Fruit fly (Drosophila melanogaster) whole organism, wandering third instar larva: ENCODE measurements around the gene CG9636.
A peak's percentile ranks its signal among the peaks of the same experiment; 100 is the strongest.

Experiments used
- CG32264 ChIP-seq: fragments of 200-800 bp; sonication (Bioruptor generic); optimal IDR thresholded peaks from 2 replicates; lab custom pipeline; 2016; ENCODE audit warnings: missing biosample characterization, missing genetic modification characterization
- CG9705 ChIP-seq: fragments of 200-800 bp; sonication (Bioruptor generic); optimal IDR thresholded peaks from 2 replicates; lab custom pipeline; 2018; ENCODE audit warnings: missing biosample characterization, mild to moderate bottlenecking, missing genetic modification characterization
- CrebA ChIP-seq: fragments of 200-800 bp; sonication (Bioruptor generic); optimal IDR thresholded peaks from 2 replicates; lab custom pipeline; 2016; ENCODE audit warnings: missing biosample characterization, mild to moderate bottlenecking, missing genetic modification characterization, borderline replicate concordance
- Dfd ChIP-seq: fragments of >200 bp; optimal IDR thresholded peaks from 2 replicates; lab custom pipeline; 2017; ENCODE audit warnings: missing biosample characterization, missing genetic modification characterization
- Dif ChIP-seq: fragments of 200-275, 200-300 bp; sonication (Bioruptor generic); optimal IDR thresholded peaks from 2 replicates; lab custom pipeline; 2018; ENCODE audit warnings: missing biosample characterization, missing genetic modification characterization; ENCODE audit not compliant: partially characterized antibody
- GATAd ChIP-seq: sonication (Bioruptor generic); optimal IDR thresholded peaks from 2 replicates; lab custom pipeline; 2016; ENCODE audit warnings: missing biosample characterization, missing genetic modification characterization
- HLH106 ChIP-seq: fragments of 200-800 bp; optimal IDR thresholded peaks from 3 replicates; lab custom pipeline; 2019; ENCODE audit warnings: missing biosample characterization, mild to moderate bottlenecking, missing genetic modification characterization, moderate library complexity
- Hnf4 ChIP-seq: fragments of 200-800 bp; sonication (Bioruptor generic); optimal IDR thresholded peaks from 2 replicates; lab custom pipeline; 2016; ENCODE audit warnings: missing biosample characterization, mild to moderate bottlenecking, missing genetic modification characterization
- Hr83 ChIP-seq: fragments of 200-300 bp; sonication (Bioruptor generic); optimal IDR thresholded peaks from 2 replicates; lab custom pipeline; 2016; ENCODE audit warnings: missing biosample characterization, mild to moderate bottlenecking, missing genetic modification characterization, moderate library complexity; ENCODE audit not compliant: poor library complexity, severe bottlenecking
- Jra ChIP-seq: sonication (Bioruptor generic); optimal IDR thresholded peaks from 2 replicates; lab custom pipeline; 2016; ENCODE audit warnings: missing biosample characterization, missing genetic modification characterization
- Mio ChIP-seq: sonication (Bioruptor generic); optimal IDR thresholded peaks from 2 replicates; lab custom pipeline; 2016; ENCODE audit warnings: missing biosample characterization, missing genetic modification characterization
- Myc ChIP-seq: fragments of >200 bp; optimal IDR thresholded peaks from 2 replicates; lab custom pipeline; 2017
- OdsH ChIP-seq: fragments of 200-800 bp; sonication (Bioruptor generic); optimal IDR thresholded peaks from 2 replicates; lab custom pipeline; 2016; ENCODE audit warnings: missing biosample characterization, mild to moderate bottlenecking, missing genetic modification characterization
- Rel ChIP-seq, 2 experiments: fragments of 200-800 bp; sonication (Bioruptor generic) in 1 of 2; optimal IDR thresholded peaks; 2 replicates in 1 of 2; 3 replicates in 1 of 2; lab custom pipeline; 2016 to 2019; ENCODE audit warnings: mild to moderate bottlenecking in 2 of 2, missing biosample characterization in 2 of 2, missing genetic modification characterization in 2 of 2, moderate library complexity in 1 of 2
- Sp1 ChIP-seq: fragments of 200-800 bp; sonication (Bioruptor generic); optimal IDR thresholded peaks from 3 replicates; lab custom pipeline; 2019; ENCODE audit warnings: missing biosample characterization, mild to moderate bottlenecking, missing genetic modification characterization, moderate library complexity
- brk ChIP-seq: fragments of 200-800 bp; sonication (Bioruptor generic); optimal IDR thresholded peaks from 2 replicates; lab custom pipeline; 2016; ENCODE audit warnings: missing biosample characterization, mild to moderate bottlenecking, missing genetic modification characterization
- dl ChIP-seq, 2 experiments: fragments of 175-275, 200-275 bp in 1 of 2; fragments of 200-275 bp in 1 of 2; sonication (Bioruptor generic); optimal IDR thresholded peaks; lab custom pipeline; 2018; ENCODE audit warnings: mild to moderate bottlenecking in 2 of 2, missing biosample characterization in 2 of 2, missing genetic modification characterization in 2 of 2, moderate library complexity in 2 of 2; ENCODE audit not compliant: partially characterized antibody in 2 of 2, insufficient read depth in 1 of 2
- dsf ChIP-seq: sonication (Bioruptor generic); optimal IDR thresholded peaks from 2 replicates; lab custom pipeline; 2016; ENCODE audit warnings: missing biosample characterization, missing genetic modification characterization, borderline replicate concordance
- ey ChIP-seq: fragments of 200-800 bp; sonication (Bioruptor generic); optimal IDR thresholded peaks from 2 replicates; lab custom pipeline; 2016; ENCODE audit warnings: missing biosample characterization, missing genetic modification characterization
- foxo ChIP-seq, 2 experiments: fragments of 200-800 bp; sonication (Bioruptor generic); optimal IDR thresholded peaks; 2 replicates in 1 of 2; 3 replicates in 1 of 2; lab custom pipeline; 2016 to 2017; ENCODE audit warnings: missing biosample characterization in 2 of 2, missing genetic modification characterization in 2 of 2
- fru ChIP-seq: fragments of 200-800 bp; sonication (Bioruptor generic); optimal IDR thresholded peaks from 3 replicates; lab custom pipeline; 2016; ENCODE audit warnings: missing biosample characterization, mild to moderate bottlenecking, missing genetic modification characterization
- h ChIP-seq: fragments of 200-800 bp; sonication (Bioruptor generic); optimal IDR thresholded peaks from 3 replicates; lab custom pipeline; 2016; ENCODE audit warnings: missing biosample characterization, mild to moderate bottlenecking, missing genetic modification characterization
- lola ChIP-seq: fragments of >200 bp; optimal IDR thresholded peaks from 2 replicates; lab custom pipeline; 2017; ENCODE audit warnings: missing biosample characterization, missing genetic modification characterization
- pan ChIP-seq: fragments of >200 bp; optimal IDR thresholded peaks from 2 replicates; lab custom pipeline; 2017
- psq ChIP-seq: fragments of 200-800 bp; sonication (Bioruptor generic); optimal IDR thresholded peaks from 3 replicates; lab custom pipeline; 2017; ENCODE audit warnings: missing biosample characterization, mild to moderate bottlenecking, missing genetic modification characterization, moderate library complexity
- rgr ChIP-seq: fragments of 200-800 bp; sonication (Bioruptor generic); optimal IDR thresholded peaks from 3 replicates; lab custom pipeline; 2016; ENCODE audit warnings: missing biosample characterization, mild to moderate bottlenecking, missing genetic modification characterization
- sage ChIP-seq: fragments of 200-800 bp; sonication (Bioruptor generic); optimal IDR thresholded peaks from 2 replicates; lab custom pipeline; 2016; ENCODE audit warnings: missing biosample characterization, mild to moderate bottlenecking, missing genetic modification characterization
- usp ChIP-seq: fragments of >200 bp; optimal IDR thresholded peaks from 2 replicates; lab custom pipeline; 2017; ENCODE audit warnings: missing biosample characterization, missing genetic modification characterization
- woc ChIP-seq: sonication (Bioruptor generic); optimal IDR thresholded peaks from 2 replicates; lab custom pipeline; 2016; ENCODE audit warnings: missing biosample characterization, mild to moderate bottlenecking, missing genetic modification characterization

The CG9636 gene

DNA sequence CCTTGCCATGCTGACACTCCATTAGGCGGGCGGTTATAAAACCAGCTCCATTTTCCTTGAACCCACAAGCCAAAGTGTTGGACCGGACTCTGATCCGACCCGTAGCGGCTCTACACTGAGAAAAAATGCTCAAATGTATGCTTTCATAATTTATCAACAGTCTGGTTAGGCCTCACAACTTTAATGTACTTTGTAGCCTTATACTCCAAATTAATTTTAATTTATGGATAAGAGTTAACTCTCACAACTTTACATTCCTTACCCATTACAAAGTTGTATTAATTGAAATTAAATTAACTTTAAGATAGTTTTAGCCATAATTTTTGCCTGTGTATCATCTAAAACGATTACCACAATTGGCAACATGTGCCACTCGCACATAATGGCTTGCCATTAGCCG lies 12.4 kb upstream of the CG9636 start:
- TF ChIP-seq psq (GFP tag; lab: Kevin White, UChicago) (no peak), OdsH (GFP tag; lab: Kevin White, UChicago) (no peak), Hr83 (no peak), usp (no peak), Jra (GFP tag; lab: Kevin White, UChicago) (no peak), foxo (GFP tag; optimal IDR thresholded peaks at IDR 0.05; lab: Kevin White, UChicago) (no peak), Sp1 (GFP tag; lab: Kevin White, UChicago) (no peak), pan (no peak)
- TF ChIP-seq, all 38 proteins: peak for 0

DNA sequence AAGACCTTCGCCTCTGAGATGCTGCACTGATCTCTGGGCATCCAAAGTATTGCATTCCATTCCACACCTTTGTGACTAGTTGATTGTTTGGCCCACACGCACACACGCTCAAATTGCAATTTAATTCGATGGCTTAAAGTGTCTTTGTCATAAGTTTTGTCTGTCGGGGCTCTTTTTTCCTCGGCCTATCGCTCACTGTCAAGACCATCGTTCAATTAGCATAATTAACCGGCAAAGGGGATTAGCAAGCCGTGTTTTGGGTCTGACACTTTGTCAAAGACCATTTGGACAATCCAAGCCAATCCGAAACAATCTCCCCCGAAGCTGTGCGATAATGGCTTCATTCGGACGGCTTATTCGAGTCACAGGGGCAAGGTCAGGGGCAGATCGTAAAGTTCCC lies 10.8 kb upstream of the CG9636 start:
- TF ChIP-seq Myc (lab: Kevin White, UChicago), result no peak
- no peak for TF ChIP-seq rgr (GFP tag; lab: Kevin White, UChicago)
- no peak for TF ChIP-seq Jra (GFP tag; lab: Kevin White, UChicago)
- no peak for TF ChIP-seq Hnf4 (GFP tag; lab: Kevin White, UChicago)
- no peak for TF ChIP-seq dsf (GFP tag; lab: Kevin White, UChicago)
- no peak for TF ChIP-seq Mio (GFP tag; lab: Kevin White, UChicago)
- TF ChIP-seq psq (GFP tag; lab: Kevin White, UChicago), result no peak
- no peak for TF ChIP-seq pan
- TF ChIP-seq Dif (GFP tag; lab: Kevin White, UChicago), result no peak
- TF ChIP-seq fru (GFP tag; lab: Kevin White, UChicago), result no peak
- TF ChIP-seq CG32264 (GFP tag; lab: Kevin White, UChicago), result no peak
- TF ChIP-seq h (GFP tag; lab: Kevin White, UChicago), result no peak
- TF ChIP-seq CrebA (GFP tag; lab: Kevin White, UChicago), result no peak
- no peak for TF ChIP-seq HLH106 (tag; lab: Kevin White, UChicago)
- no peak for TF ChIP-seq sage
- TF ChIP-seq lola (GFP tag; lab: Kevin White, UChicago), result no peak
- TF ChIP-seq OdsH (GFP tag; lab: Kevin White, UChicago), result no peak
- TF ChIP-seq CG9705 (GFP tag; lab: Kevin White, UChicago), result no peak
- no peak for TF ChIP-seq dl (GFP tag; optimal IDR thresholded peaks at IDR 0.05; lab: Kevin White, UChicago; ENCODE audit: insufficient read depth in 1 of 2, partially characterized antibody in 2 of 2)

DNA sequence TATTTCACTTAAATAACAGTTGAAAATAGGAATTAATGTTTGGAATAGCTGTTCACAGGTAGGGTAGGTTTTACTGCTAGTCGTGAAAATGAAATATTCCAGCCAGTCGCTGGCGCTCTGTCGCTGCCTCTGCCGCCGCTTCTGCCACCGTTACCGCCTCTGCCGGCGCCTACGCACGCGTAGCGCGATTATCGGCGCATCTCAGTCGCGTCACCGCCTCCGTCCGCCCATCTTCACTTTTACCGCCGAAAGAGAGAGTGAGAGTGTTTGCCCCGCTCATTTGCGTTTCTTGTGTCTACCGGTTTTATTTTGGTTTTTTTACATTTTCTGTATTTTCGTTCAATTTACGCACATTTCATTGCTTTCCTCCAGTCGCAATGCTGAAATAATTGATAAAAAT lies 7.9 kb upstream of the CG9636 start:
- TF ChIP-seq Hr83 (no peak), CG9705 (GFP tag; lab: Kevin White, UChicago) (no peak), rgr (GFP tag; lab: Kevin White, UChicago) (no peak)

DNA sequence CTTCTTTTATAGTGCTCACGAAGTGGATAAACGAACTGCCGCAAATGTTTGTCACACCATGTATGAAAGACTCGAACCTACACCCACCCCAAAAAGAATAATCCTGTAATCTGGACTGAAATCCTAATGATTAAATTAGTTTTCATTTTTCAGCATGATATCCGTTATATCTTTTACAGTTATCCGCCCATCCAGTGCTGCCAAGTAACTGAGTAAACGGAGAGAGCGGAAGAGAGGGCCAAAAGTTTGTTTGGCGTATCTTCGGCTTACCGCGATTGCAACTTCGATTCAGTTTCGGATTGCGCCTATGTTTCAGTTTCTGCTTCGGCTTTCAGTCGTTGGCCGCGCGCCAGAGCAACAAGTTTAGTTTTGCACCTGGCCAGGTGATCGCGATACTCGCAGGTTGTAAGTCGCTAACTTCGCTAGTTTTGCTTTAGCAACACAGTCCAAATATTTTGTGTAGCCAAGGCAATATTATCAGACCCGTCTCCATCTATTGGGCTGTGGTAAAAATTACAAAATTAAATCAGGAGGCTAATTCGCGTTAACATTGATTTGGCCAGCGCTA lies 6.7 kb upstream of the CG9636 start, which contains the start of gene mtg:
mtg (plus strand) TSS at position 332 of the 568 bp plus-strand sequence.
- TF ChIP-seq Rel (GFP tag; optimal IDR thresholded peaks at IDR 0.05; lab: Kevin White, UChicago), result no peak
- TF ChIP-seq Rel (tag; optimal IDR thresholded peaks at IDR 0.05; lab: Kevin White, UChicago), result no peak
- no peak for TF ChIP-seq usp
- TF ChIP-seq Myc (lab: Kevin White, UChicago), result no peak
- no peak for TF ChIP-seq Dfd (GFP tag; lab: Kevin White, UChicago)
- TF ChIP-seq pan, result no peak
- no peak for TF ChIP-seq HLH106 (tag; lab: Kevin White, UChicago)
- no peak for TF ChIP-seq fru (GFP tag; lab: Kevin White, UChicago)
- TF ChIP-seq lola (GFP tag; lab: Kevin White, UChicago), result no peak
- TF ChIP-seq CrebA (GFP tag; lab: Kevin White, UChicago), result no peak
- no peak for TF ChIP-seq dsf (GFP tag; lab: Kevin White, UChicago)
- TF ChIP-seq brk (GFP tag; lab: Kevin White, UChicago), result no peak
- TF ChIP-seq Dif (GFP tag; lab: Kevin White, UChicago), result no peak
- TF ChIP-seq, all 38 proteins: peak for 0

DNA sequence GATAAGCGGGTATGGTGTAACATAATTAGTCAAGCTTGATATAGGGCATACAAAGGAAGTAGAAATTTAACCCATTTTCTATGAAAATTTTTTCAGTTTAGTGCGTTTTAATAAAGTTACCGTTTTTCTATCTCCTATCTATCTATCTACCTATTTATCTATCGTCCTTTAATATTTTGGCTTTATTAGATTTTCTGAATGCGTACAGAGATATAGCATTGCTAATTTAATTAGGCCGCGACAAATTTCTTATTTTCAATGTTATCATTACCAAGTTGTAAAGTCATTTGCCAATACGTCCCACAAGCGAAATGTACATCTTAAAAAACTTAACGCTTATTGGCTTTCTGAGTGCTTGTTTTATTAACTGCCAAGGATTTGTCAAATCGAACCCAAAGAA lies 4.5 kb upstream of the CG9636 start, which contains the start of gene CG15864:
CG15864 (plus strand) TSS at position 301 of the 400 bp plus-strand sequence.
- no peak for TF ChIP-seq ey (GFP tag; lab: Kevin White, UChicago)

DNA sequence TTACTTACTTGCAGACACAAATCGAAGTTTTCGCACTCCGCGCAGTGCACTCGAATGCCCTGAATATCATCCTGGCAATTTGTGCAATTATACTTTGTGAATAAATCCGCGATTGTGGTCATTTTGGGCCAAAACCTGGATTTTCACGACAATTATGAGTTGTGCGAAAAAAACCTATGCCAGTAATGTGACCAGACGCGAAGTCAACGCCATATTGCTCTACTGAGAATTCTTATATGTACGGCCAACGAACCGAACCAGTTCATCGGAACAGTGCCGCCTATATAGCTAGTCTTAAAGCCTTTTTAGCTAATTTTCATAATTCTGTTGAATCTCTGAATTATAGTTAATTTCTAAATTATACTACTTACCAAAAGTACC lies 3.3 kb downstream of the CG9636 start, which contains the start of gene Ada2b:
Ada2b (minus strand) TSS at position 214 of the 381 bp plus-strand sequence.
- TF ChIP-seq Hr83, result no peak
- no peak for TF ChIP-seq brk (GFP tag; lab: Kevin White, UChicago)
- no peak for TF ChIP-seq dsf (GFP tag; lab: Kevin White, UChicago)
- peak; percentile 83 for TF ChIP-seq Myc (lab: Kevin White, UChicago)
- TF ChIP-seq GATAd, result no peak
- TF ChIP-seq woc (GFP tag; lab: Kevin White, UChicago), result peak; percentile 51
- TF ChIP-seq h (GFP tag; lab: Kevin White, UChicago), result no peak
- TF ChIP-seq fru (GFP tag; lab: Kevin White, UChicago), result peak; percentile 70
- no peak for TF ChIP-seq rgr (GFP tag; lab: Kevin White, UChicago)
- TF ChIP-seq, all 38 proteins: peak for 3
